Worm (Caenorhabditis elegans) whole organism, early embryonic: ENCODE measurements around the gene C27A7.9.

ENCODE experiments used
- F13C5.2 ChIP-seq: sonication (generic microtip); optimal IDR thresholded peaks from 2 replicates; lab custom pipeline; 2017; ENCODE audit warnings: mild to moderate bottlenecking, missing genetic modification characterization, inconsistent platforms, missing compliant biosample characterization
- ama-1 ChIP-seq: fragments of 150-350 bp; optimal IDR thresholded peaks from 2 replicates; lab custom pipeline; 2014
- ceh-13 ChIP-seq: fragments of 200-800 bp; sonication (Bioruptor generic); optimal IDR thresholded peaks from 2 replicates; lab custom pipeline; 2018; ENCODE audit warnings: mild to moderate bottlenecking, missing genetic modification characterization, missing compliant biosample characterization
- ceh-36 ChIP-seq: sonication (generic microtip); optimal IDR thresholded peaks from 2 replicates; lab custom pipeline; 2016; ENCODE audit warnings: missing genetic modification characterization, inconsistent platforms, missing compliant biosample characterization
- ets-7 ChIP-seq: sonication (generic microtip); optimal IDR thresholded peaks from 2 replicates; lab custom pipeline; 2016; ENCODE audit warnings: missing genotype, missing genetic modification characterization, missing compliant biosample characterization
- flt-1 ChIP-seq: fragments of 200-800 bp; sonication (Bioruptor generic); IDR thresholded peaks from 2 replicates; pipeline ENCODE4 v1.3.6; 2022; ENCODE audit warnings: missing genetic modification characterization, missing compliant biosample characterization
- sea-1 ChIP-seq: fragments of 200-800 bp; sonication (Bioruptor generic); conservative IDR thresholded peaks from 2 replicates; pipeline ENCODE4 v1.3.6; 2022; ENCODE audit warnings: missing genetic modification characterization, missing compliant biosample characterization
- tbx-11 ChIP-seq: fragments of 200-800 bp; sonication (Bioruptor generic); IDR thresholded peaks from 2 replicates; pipeline ENCODE4 v1.3.6; 2022; ENCODE audit warnings: missing genetic modification characterization, missing compliant biosample characterization
- tra-4 ChIP-seq: sonication (generic microtip); optimal IDR thresholded peaks from 2 replicates; lab custom pipeline; 2017; ENCODE audit warnings: missing genetic modification characterization, missing compliant biosample characterization

ce11 chrV:12137942-12138341 is 16.5 kb downstream of the C27A7.9 start:
- TF ChIP-seq ama-1 (lab: Kevin White, UChicago) (no peak), F13C5.2 (tag; lab: Kevin White, UChicago) (no peak), ceh-13 (no peak), tra-4 (tag; lab: Kevin White, UChicago) (no peak), tbx-11 (GFP tag; lab: Robert Waterston, UW) (no peak), sea-1 (GFP tag; lab: Robert Waterston, UW) (no peak), ets-7 (no peak), flt-1 (GFP tag; lab: Robert Waterston, UW) (no peak), ceh-36 (no peak)
